Worm (Caenorhabditis elegans): ENCODE data around the gene Y81G3A.1.

DNA sequence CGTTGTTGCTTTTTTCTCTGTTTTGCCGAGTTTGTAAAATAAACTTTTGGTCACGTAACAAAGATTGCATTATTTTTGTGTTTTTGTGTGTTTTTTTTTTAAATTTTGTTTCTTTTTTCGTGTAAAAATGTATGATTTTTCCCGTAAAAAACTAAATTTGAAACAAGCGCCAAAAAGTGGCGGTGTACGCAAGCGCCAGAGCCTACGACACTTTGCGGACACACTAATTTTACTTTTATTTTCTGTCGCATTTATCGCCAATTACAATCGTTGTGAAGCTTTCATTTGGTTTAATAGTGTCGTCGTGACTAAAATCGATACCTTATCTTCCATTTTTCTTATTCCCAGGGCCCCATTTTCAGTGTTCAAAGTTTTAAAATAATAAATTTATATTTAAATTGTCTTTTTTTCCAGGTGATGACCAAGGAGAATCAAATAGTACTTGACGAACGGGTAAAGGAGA is at the start of gene Y81G3A.1, which contains the start of gene gcn-2:
- TF ChIP-seq hmg-4 (GFP tag; optimal IDR thresholded peaks at IDR 0.05): no peak
- no peak for TF ChIP-seq pes-1 (GFP tag; IDR thresholded peaks at IDR 0.05)
- no peak for TF ChIP-seq ama-1 (optimal IDR thresholded peaks at IDR 0.05)

Measured in whole organism, early embryonic.